Worm (Caenorhabditis elegans) whole organism, L1 larva: ENCODE measurements around the gene Y57G11C.23.

Experiments used
- alr-1 ChIP-seq: fragments of 200-800 bp; sonication (Bioruptor generic); optimal IDR thresholded peaks from 2 replicates; lab custom pipeline; 2018; ENCODE audit warnings: borderline replicate concordance, mild to moderate bottlenecking, missing genetic modification characterization, missing compliant biosample characterization
- egl-27 ChIP-seq, 2 experiments: fragments of 150-350 bp in 1 of 2; sonication (generic microtip); optimal IDR thresholded peaks; 3 replicates each; lab custom pipeline; 2017 to 2018; ENCODE audit warnings: missing biosample characterization in 2 of 2, missing genetic modification characterization in 2 of 2, missing genetic modification reagents in 2 of 2
- fkh-8 ChIP-seq: sonication (generic microtip); optimal IDR thresholded peaks from 2 replicates; lab custom pipeline; 2016; ENCODE audit warnings: mild to moderate bottlenecking, missing genetic modification characterization, missing compliant biosample characterization
- isw-1 ChIP-seq: fragments of 200-800 bp; sonication (Bioruptor generic); IDR thresholded peaks from 2 replicates; pipeline ENCODE4 v1.3.6; 2022; ENCODE audit warnings: missing genetic modification characterization, missing compliant biosample characterization
- mdl-1 ChIP-seq, 2 experiments: fragments of 150-350 bp; optimal IDR thresholded peaks; 2 replicates each; lab custom pipeline; 2014 to 2017; ENCODE audit warnings: missing biosample characterization in 2 of 2, missing genetic modification characterization in 2 of 2, inconsistent platforms in 1 of 2
- nhr-11 ChIP-seq: fragments of 150-350 bp; optimal IDR thresholded peaks from 2 replicates; lab custom pipeline; 2014; ENCODE audit warnings: missing biosample characterization, missing genetic modification characterization
- nhr-77 ChIP-seq: fragments of 150-350 bp; optimal IDR thresholded peaks from 2 replicates; lab custom pipeline; 2014; ENCODE audit warnings: missing biosample characterization, missing genetic modification characterization
- skn-1 ChIP-seq: fragments of 150-350 bp; optimal IDR thresholded peaks from 2 replicates; lab custom pipeline; 2014; ENCODE audit warnings: missing biosample characterization, missing genetic modification characterization
- sptf-1 ChIP-seq: fragments of 150-350 bp; optimal IDR thresholded peaks from 2 replicates; lab custom pipeline; 2014; ENCODE audit warnings: missing biosample characterization, missing genetic modification characterization
- zag-1 ChIP-seq: fragments of 150-350 bp; optimal IDR thresholded peaks from 2 replicates; lab custom pipeline; 2014; ENCODE audit warnings: missing biosample characterization, missing genetic modification characterization

- TF ChIP-seq mdl-1 (tag; optimal IDR thresholded peaks at IDR 0.05; lab: Kevin White, UChicago) (no peak), skn-1 (tag; lab: Kevin White, UChicago) (no peak), egl-27 (tag; optimal IDR thresholded peaks at IDR 0.05; lab: Kevin White, UChicago) (no peak), zag-1 (tag; lab: Kevin White, UChicago) (no peak), alr-1 (tag; lab: Kevin White, UChicago) (no peak), nhr-77 (no peak), sptf-1 (tag; lab: Kevin White, UChicago) (no peak), isw-1 (GFP tag; lab: Robert Waterston, UW) (no peak), nhr-11 (tag; lab: Kevin White, UChicago) (no peak), fkh-8 (no peak)
Observed at ce11 chrIV:14829026-14829425, 32.6 kb downstream of the Y57G11C.23 start, which contains the start of gene hhat-2.
